Fruit fly (Drosophila melanogaster): ENCODE data around the gene plh.

The plh gene

DNA sequence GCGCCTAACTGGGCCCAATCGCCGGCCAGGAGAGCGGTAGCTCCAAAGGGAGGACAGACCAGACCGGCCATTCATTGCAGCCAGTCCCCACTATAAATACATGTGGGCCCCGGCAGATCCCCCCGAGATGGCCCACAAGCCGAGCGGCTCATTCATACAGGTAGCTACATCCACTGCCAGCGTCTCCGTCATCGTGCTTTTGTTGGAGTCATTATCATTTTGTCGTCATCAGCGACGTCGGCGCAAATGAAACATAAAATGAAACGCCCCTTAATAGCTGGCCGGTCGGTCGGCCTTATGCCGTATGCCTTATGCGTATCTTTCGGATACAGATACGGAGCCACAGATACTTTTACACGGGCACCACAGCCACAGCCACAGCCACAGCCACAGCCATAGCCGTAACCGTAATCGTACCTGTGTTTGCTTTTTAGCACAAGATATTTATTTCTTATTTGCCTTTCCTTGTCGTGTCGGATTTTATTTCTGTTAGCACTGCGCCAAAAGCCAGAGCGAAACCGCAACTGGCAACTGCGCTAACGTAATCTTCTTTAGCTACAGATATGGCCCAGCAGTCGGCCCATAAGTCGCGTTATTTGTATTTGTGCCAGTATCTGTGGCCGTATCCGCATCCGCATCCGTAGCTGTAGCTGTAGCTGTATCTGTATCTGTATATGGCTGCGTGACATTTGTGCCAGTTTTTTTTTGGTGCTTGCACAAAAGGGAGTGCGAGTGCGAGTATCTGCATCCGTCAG, 32.3 kb upstream of the plh start (continued):
- TF ChIP-seq Bteb2 (GFP tag; optimal IDR thresholded peaks at IDR 0.05), result no peak
- TF ChIP-seq CG33213 (GFP tag; optimal IDR thresholded peaks at IDR 0.05), result peak; percentile 14
- no peak for TF ChIP-seq CG31388 (GFP tag; optimal IDR thresholded peaks at IDR 0.05)
- peak; percentile 68 for TF ChIP-seq CG5180 (GFP tag; optimal IDR thresholded peaks at IDR 0.05)
- TF ChIP-seq lmd (GFP tag; IDR thresholded peaks at IDR 0.05), result no peak
- peak; percentile 76 for TF ChIP-seq Hey (tag; optimal IDR thresholded peaks at IDR 0.05)
- TF ChIP-seq CG3847 (GFP tag; IDR thresholded peaks at IDR 0.05), result 0 out of 2 replicates have a peak, but pooled peaks have one; percentile 28
- TF ChIP-seq CG12104 (GFP tag; optimal IDR thresholded peaks at IDR 0.05), result peak; percentile 65
- peak; percentile 49; the same call in 1 of the 3 replicates for TF ChIP-seq CG17361 (GFP tag; IDR thresholded peaks at IDR 0.05)
- peak; percentile 67 for TF ChIP-seq dmrt99B (tag; optimal IDR thresholded peaks at IDR 0.05)
- TF ChIP-seq CG4424 (GFP tag; optimal IDR thresholded peaks at IDR 0.05), result no peak
- no peak for TF ChIP-seq CG8765 (GFP tag; IDR thresholded peaks at IDR 0.05)
- TF ChIP-seq CG43689 (GFP tag; IDR thresholded peaks at IDR 0.05), result peak; percentile 54; the same call in 1 of the 2 replicates
- no peak for TF ChIP-seq ken (GFP tag; IDR thresholded peaks at IDR 0.05)
- peak; percentile 42 for TF ChIP-seq CG2116 (GFP tag; optimal IDR thresholded peaks at IDR 0.05)
- peak; percentile 86 for TF ChIP-seq Atf6 (GFP tag; IDR thresholded peaks at IDR 0.05)
- peak; percentile 77 for TF ChIP-seq ATbp (GFP tag; optimal IDR thresholded peaks at IDR 0.05)
- peak; percentile 29; the same call in 2 of the 3 replicates for TF ChIP-seq sr (GFP tag; IDR thresholded peaks at IDR 0.05)
- TF ChIP-seq gem (tag; optimal IDR thresholded peaks at IDR 0.05), result peak; percentile 52
- peak; percentile 77 for TF ChIP-seq CG15269 (tag; optimal IDR thresholded peaks at IDR 0.05)
- no peak for TF ChIP-seq Tbp (GFP tag; optimal IDR thresholded peaks at IDR 0.05)
- peak; percentile 35 for TF ChIP-seq lilli (GFP tag; optimal IDR thresholded peaks at IDR 0.05)
- TF ChIP-seq twi (tag; optimal IDR thresholded peaks at IDR 0.05), result peak; percentile 32
- no peak for TF ChIP-seq Antp (GFP tag; optimal IDR thresholded peaks at IDR 0.05)
- TF ChIP-seq CG7963 (GFP tag; IDR thresholded peaks at IDR 0.05; ENCODE audit: partially characterized antibody), result no peak
- no peak for TF ChIP-seq Usf (GFP tag; optimal IDR thresholded peaks at IDR 0.05)
- peak; percentile 48 for TF ChIP-seq CG7556 (GFP tag; optimal IDR thresholded peaks at IDR 0.05)
- peak; percentile 62 for TF ChIP-seq CG34376 (GFP tag; optimal IDR thresholded peaks at IDR 0.05)
- TF ChIP-seq zf30C (GFP tag; optimal IDR thresholded peaks at IDR 0.05), result no peak
- TF ChIP-seq CG8478 (optimal IDR thresholded peaks at IDR 0.05), result no peak
- TF ChIP-seq CG4707 (GFP tag; optimal IDR thresholded peaks at IDR 0.05), result peak; percentile 46
- TF ChIP-seq Ravus (GFP tag; IDR thresholded peaks at IDR 0.05), result no peak
- no peak for TF ChIP-seq jing (GFP tag; optimal IDR thresholded peaks at IDR 0.05)
- no peak for TF ChIP-seq Aef1 (GFP tag; IDR thresholded peaks at IDR 0.05)
- TF ChIP-seq Bgb (GFP tag; IDR thresholded peaks at IDR 0.05; ENCODE audit: partially characterized antibody), result no peak
- TF ChIP-seq jumu (GFP tag; optimal IDR thresholded peaks at IDR 0.05), result no peak
- TF ChIP-seq luna (GFP tag; optimal IDR thresholded peaks at IDR 0.05), result no peak
- TF ChIP-seq Asciz (GFP tag; optimal IDR thresholded peaks at IDR 0.05), result peak; percentile 68
- TF ChIP-seq CG1647 (GFP tag; optimal IDR thresholded peaks at IDR 0.05), result peak; percentile 16
- TF ChIP-seq sima (GFP tag; optimal IDR thresholded peaks at IDR 0.05), result no peak
- TF ChIP-seq oc (tag; optimal IDR thresholded peaks at IDR 0.05), result peak; percentile 36
- 0 out of 2 replicates have a peak, but pooled peaks have one; percentile 8 for TF ChIP-seq slbo (GFP tag; IDR thresholded peaks at IDR 0.05)
- no peak for TF ChIP-seq esg (GFP tag; conservative IDR thresholded peaks at IDR 0.05)
- no peak for TF ChIP-seq Lim3 (GFP tag; IDR thresholded peaks at IDR 0.05)
- TF ChIP-seq CG14014 (GFP tag; IDR thresholded peaks at IDR 0.05), result peak; percentile 81; the same call in 1 of the 2 replicates
- peak; percentile 69 for TF ChIP-seq Fer3 (tag; optimal IDR thresholded peaks at IDR 0.05)
- TF ChIP-seq Ssrp (tag; optimal IDR thresholded peaks at IDR 0.05), result no peak
- no peak for TF ChIP-seq CG2129 (GFP tag; IDR thresholded peaks at IDR 0.05; ENCODE audit: partially characterized antibody)
- peak; percentile 60 for TF ChIP-seq CHES-1-like (GFP tag; optimal IDR thresholded peaks at IDR 0.05)
- no peak for TF ChIP-seq CG6272 (GFP tag; IDR thresholded peaks at IDR 0.05)
